Worm (Caenorhabditis elegans) whole organism, young adult: Measurements from ENCODE around the gene Y62H9A.12.
A peak's percentile ranks its signal among the peaks of the same experiment; 100 is the strongest.

ENCODE experiments used
- B0019.2 ChIP-seq: fragments of 200-800 bp; sonication (Bioruptor generic); conservative IDR thresholded peaks from 2 replicates; pipeline ENCODE4 v1.3.6; 2022; ENCODE audit warnings: missing genetic modification reagents, missing genetic modification characterization, missing compliant biosample characterization
- B0336.3 ChIP-seq: fragments of 200-800 bp; sonication (Bioruptor generic); IDR thresholded peaks from 2 replicates; pipeline ENCODE4 v1.3.6; 2022; ENCODE audit warnings: missing genetic modification characterization, missing compliant biosample characterization
- C06A6.2 ChIP-seq: fragments of 200-800 bp; sonication (Bioruptor generic); conservative IDR thresholded peaks from 2 replicates; pipeline ENCODE4 v1.3.6; 2022; ENCODE audit warnings: missing genetic modification characterization, missing compliant biosample characterization
- F22D6.2 ChIP-seq: sonication (generic microtip); optimal IDR thresholded peaks from 2 replicates; lab custom pipeline; 2016; ENCODE audit warnings: mild to moderate bottlenecking, missing genetic modification characterization, missing compliant biosample characterization
- F55B11.4 ChIP-seq: sonication (generic microtip); optimal IDR thresholded peaks from 2 replicates; lab custom pipeline; 2016; ENCODE audit warnings: missing compliant biosample characterization, missing genetic modification characterization, borderline replicate concordance; ENCODE audit not compliant: insufficient read depth
- K11D2.4 ChIP-seq: fragments of 200-800 bp; sonication (Bioruptor generic); IDR thresholded peaks from 2 replicates; pipeline ENCODE4 v1.3.6; 2022; ENCODE audit warnings: missing genetic modification reagents, missing genetic modification characterization, missing compliant biosample characterization
- dpl-1 ChIP-seq: fragments of 150-350 bp; optimal IDR thresholded peaks from 2 replicates; lab custom pipeline; 2014; ENCODE audit warnings: missing biosample characterization, missing genetic modification reagents, missing genetic modification characterization
- hrde-1 ChIP-seq: sonication (generic microtip); optimal IDR thresholded peaks from 2 replicates; lab custom pipeline; 2016; ENCODE audit warnings: missing genetic modification characterization, mild to moderate bottlenecking, missing compliant biosample characterization, moderate library complexity, missing genotype, missing genetic modification reagents, borderline replicate concordance
- mes-4 ChIP-seq: sonication (generic microtip); optimal IDR thresholded peaks from 2 replicates; lab custom pipeline; 2016; ENCODE audit warnings: missing genotype, missing genetic modification characterization, missing compliant biosample characterization
- mxl-1 ChIP-seq: sonication (generic microtip); optimal IDR thresholded peaks from 2 replicates; lab custom pipeline; 2016; ENCODE audit warnings: missing genetic modification characterization, missing compliant biosample characterization
- snpc-4 ChIP-seq, 5 experiments: fragments of 150-350 bp in 1 of 5; sonication (generic microtip) in 4 of 5; optimal IDR thresholded peaks; 2 replicates each; lab custom pipeline; 2014 to 2018; ENCODE audit warnings: missing genetic modification characterization in 5 of 5, missing biosample characterization in 3 of 5, antibody characterized with exemption in 2 of 5, mild to moderate bottlenecking in 2 of 5, missing compliant biosample characterization in 2 of 5, missing genotype in 2 of 5, moderate library complexity in 2 of 5, missing genetic modification reagents in 1 of 5
- somi-1 ChIP-seq: fragments of 200-800 bp; sonication (Bioruptor generic); optimal IDR thresholded peaks from 2 replicates; lab custom pipeline; 2018; ENCODE audit warnings: mild to moderate bottlenecking, missing genetic modification characterization, missing compliant biosample characterization
- unc-62 ChIP-seq: fragments of 150-350 bp; optimal IDR thresholded peaks from 2 replicates; lab custom pipeline; 2014; ENCODE audit warnings: missing biosample characterization, missing genetic modification reagents, missing genetic modification characterization

DNA sequence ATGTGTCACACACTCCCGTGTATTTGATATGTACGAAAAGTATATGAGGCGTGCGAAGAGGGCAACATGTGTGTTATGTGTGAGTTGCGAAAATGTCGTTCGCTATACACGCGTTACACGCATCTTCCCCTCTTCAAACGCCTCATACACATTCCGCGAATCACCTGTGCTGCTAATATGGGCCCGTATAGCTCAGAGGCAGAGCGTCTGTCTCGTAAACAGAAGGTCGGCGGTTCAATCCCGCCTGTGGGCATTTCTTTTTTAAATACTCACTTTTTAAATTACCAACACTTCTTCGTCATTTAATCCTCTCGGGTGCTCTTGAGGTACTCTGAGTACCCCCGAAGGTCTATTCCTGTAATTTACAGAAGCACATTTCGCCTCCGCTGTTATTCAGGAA, 19.6 kb downstream of the Y62H9A.12 start:
- TF ChIP-seq B0336.3 = no peak
- peak; percentile 2 for TF ChIP-seq mes-4 (tag; lab: Kevin White, UChicago)
- peak; percentile 17 for TF ChIP-seq hrde-1 (tag; lab: Kevin White, UChicago)
- no peak for TF ChIP-seq F55B11.4 (tag; lab: Kevin White, UChicago)
- TF ChIP-seq B0019.2 (GFP tag; lab: Robert Waterston, UW) = no peak
- peak; percentile 39 for TF ChIP-seq snpc-4 (GFP tag; optimal IDR thresholded peaks at IDR 0.05; lab: Kevin White, UChicago)
- peak in 2 of 4 experiments; percentile 56 to 70 for TF ChIP-seq snpc-4 (tag; optimal IDR thresholded peaks at IDR 0.05; lab: Kevin White, UChicago)
- TF ChIP-seq dpl-1 = no peak
- no peak for TF ChIP-seq K11D2.4 (GFP tag; lab: Robert Waterston, UW)
- no peak for TF ChIP-seq unc-62 (GFP tag; lab: Kevin White, UChicago)
- TF ChIP-seq somi-1 (GFP tag; lab: Kevin White, UChicago) = peak; percentile 6
- TF ChIP-seq C06A6.2 (GFP tag; lab: Robert Waterston, UW) = no peak
- no peak for TF ChIP-seq F22D6.2 (tag; lab: Kevin White, UChicago)
- peak; percentile 85 for TF ChIP-seq mxl-1 (tag; lab: Kevin White, UChicago)
